Worm (Caenorhabditis elegans) whole organism, young adult: Measurements from ENCODE around the gene T04C12.11.

Experiments
- B0035.1 ChIP-seq: sonication (generic microtip); optimal IDR thresholded peaks from 2 replicates; lab custom pipeline; 2016; ENCODE audit warnings: missing genetic modification characterization, mild to moderate bottlenecking, missing compliant biosample characterization, missing genotype, missing genetic modification reagents
- B0261.1 ChIP-seq: sonication (generic microtip); optimal IDR thresholded peaks from 2 replicates; lab custom pipeline; 2016; ENCODE audit warnings: mild to moderate bottlenecking, missing genetic modification characterization, moderate library complexity, missing compliant biosample characterization
- B0336.3 ChIP-seq: fragments of 200-800 bp; sonication (Bioruptor generic); IDR thresholded peaks from 2 replicates; pipeline ENCODE4 v1.3.6; 2022; ENCODE audit warnings: missing genetic modification characterization, missing compliant biosample characterization
- F10E7.11 ChIP-seq: sonication (generic microtip); optimal IDR thresholded peaks from 2 replicates; lab custom pipeline; 2017; ENCODE audit warnings: mild to moderate bottlenecking, missing genetic modification characterization, moderate library complexity, missing compliant biosample characterization
- F37B4.10 ChIP-seq: fragments of 200-800 bp; sonication (Bioruptor generic); IDR thresholded peaks from 2 replicates; pipeline ENCODE4 v1.3.6; 2022; ENCODE audit warnings: missing genetic modification characterization, missing compliant biosample characterization
- F57C9.4 ChIP-seq: sonication (generic microtip); optimal IDR thresholded peaks from 2 replicates; lab custom pipeline; 2017; ENCODE audit warnings: mild to moderate bottlenecking, missing genetic modification characterization, missing compliant biosample characterization
- K12H6.12 ChIP-seq: fragments of 200-800 bp; sonication (Bioruptor generic); optimal IDR thresholded peaks from 2 replicates; lab custom pipeline; 2018; ENCODE audit warnings: mild to moderate bottlenecking, missing genetic modification characterization, missing compliant biosample characterization
- Y79H2A.3 ChIP-seq: fragments of 200-800 bp; sonication (Bioruptor generic); conservative IDR thresholded peaks from 2 replicates; pipeline ENCODE4 v1.3.6; 2022; ENCODE audit warnings: missing genetic modification reagents, missing genetic modification characterization, missing compliant biosample characterization
- ama-1 ChIP-seq, 3 experiments: fragments of 150-350 bp in 1 of 3; sonication (generic microtip) in 2 of 3; optimal IDR thresholded peaks; 2 replicates each; lab custom pipeline; 2014 to 2018; ENCODE audit warnings: missing biosample characterization in 2 of 3, missing genetic modification characterization in 2 of 3, missing genetic modification reagents in 2 of 3
- aptf-3 ChIP-seq: fragments of 200-800 bp; sonication (Bioruptor generic); IDR thresholded peaks from 2 replicates; pipeline ENCODE4 v1.3.6; 2022; ENCODE audit warnings: missing genetic modification characterization, missing compliant biosample characterization
- attf-3 ChIP-seq: fragments of 200-800 bp; sonication (Bioruptor generic); conservative IDR thresholded peaks from 2 replicates; pipeline ENCODE4 v1.3.6; 2022; ENCODE audit warnings: missing genetic modification reagents, missing genetic modification characterization, missing compliant biosample characterization
- attf-5 ChIP-seq: fragments of 200-800 bp; sonication (Bioruptor generic); optimal IDR thresholded peaks from 2 replicates; lab custom pipeline; 2018; ENCODE audit warnings: mild to moderate bottlenecking, missing genetic modification characterization, missing compliant biosample characterization
- bed-1 ChIP-seq: fragments of 200-800 bp; sonication (Bioruptor generic); IDR thresholded peaks from 2 replicates; pipeline ENCODE4 v1.3.6; 2022; ENCODE audit warnings: missing genetic modification reagents, missing genetic modification characterization, missing compliant biosample characterization
- cebp-2 ChIP-seq: fragments of 200-800 bp; sonication (Bioruptor generic); IDR thresholded peaks from 2 replicates; pipeline ENCODE4 v1.3.6; 2022; ENCODE audit warnings: missing genetic modification characterization, missing compliant biosample characterization
- ceh-100 ChIP-seq: fragments of 200-800 bp; sonication (Bioruptor generic); IDR thresholded peaks from 2 replicates; pipeline ENCODE4 v1.3.6; 2022; ENCODE audit warnings: missing genetic modification reagents, missing genetic modification characterization, missing compliant biosample characterization
- ceh-27 ChIP-seq: fragments of 200-800 bp; sonication (Bioruptor generic); optimal IDR thresholded peaks from 2 replicates; lab custom pipeline; 2018; ENCODE audit warnings: mild to moderate bottlenecking, missing genetic modification characterization, moderate library complexity, missing compliant biosample characterization
- ceh-58 ChIP-seq: fragments of 200-800 bp; sonication (Bioruptor generic); IDR thresholded peaks from 2 replicates; pipeline ENCODE4 v1.3.6; 2022; ENCODE audit warnings: missing genetic modification characterization, missing compliant biosample characterization
- ceh-91 ChIP-seq: fragments of 200-800 bp; sonication (Bioruptor generic); IDR thresholded peaks from 2 replicates; pipeline ENCODE4 v1.3.6; 2022; ENCODE audit warnings: missing genetic modification reagents, missing genetic modification characterization, missing compliant biosample characterization
- die-1 ChIP-seq: sonication (generic microtip); optimal IDR thresholded peaks from 2 replicates; lab custom pipeline; 2016; ENCODE audit warnings: missing genotype, mild to moderate bottlenecking, missing genetic modification characterization, missing compliant biosample characterization
- dpff-1 ChIP-seq: sonication (generic microtip); optimal IDR thresholded peaks from 2 replicates; lab custom pipeline; 2017; ENCODE audit warnings: mild to moderate bottlenecking, missing genetic modification characterization, missing compliant biosample characterization
- dpl-1 ChIP-seq: fragments of 150-350 bp; optimal IDR thresholded peaks from 2 replicates; lab custom pipeline; 2014; ENCODE audit warnings: missing biosample characterization, missing genetic modification reagents, missing genetic modification characterization
- egl-44 ChIP-seq: fragments of 200-800 bp; sonication (Bioruptor generic); IDR thresholded peaks from 2 replicates; pipeline ENCODE4 v1.3.6; 2022; ENCODE audit warnings: missing genetic modification reagents, missing genetic modification characterization, missing compliant biosample characterization
- fkh-3 ChIP-seq: sonication (generic microtip); optimal IDR thresholded peaks from 2 replicates; lab custom pipeline; 2016; ENCODE audit warnings: mild to moderate bottlenecking, missing genetic modification characterization, missing compliant biosample characterization
- gei-17 ChIP-seq: fragments of 200-800 bp; sonication (Bioruptor generic); optimal IDR thresholded peaks from 2 replicates; lab custom pipeline; 2018; ENCODE audit warnings: mild to moderate bottlenecking, missing genetic modification characterization, missing compliant biosample characterization
- hmg-1.2 ChIP-seq: fragments of 200-800 bp; sonication (Bioruptor generic); IDR thresholded peaks from 2 replicates; pipeline ENCODE4 v1.3.6; 2022; ENCODE audit warnings: missing genetic modification reagents, missing genetic modification characterization, missing compliant biosample characterization
- hmg-20 ChIP-seq: fragments of 200-800 bp; sonication (Bioruptor generic); IDR thresholded peaks from 2 replicates; pipeline ENCODE4 v1.3.6; 2022; ENCODE audit warnings: missing genetic modification reagents, missing genetic modification characterization, missing compliant biosample characterization
- hsf-1 ChIP-seq: fragments of 200-800 bp; sonication (Bioruptor generic); IDR thresholded peaks from 2 replicates; pipeline ENCODE4 v1.3.6; 2022; ENCODE audit warnings: missing genetic modification reagents, missing genetic modification characterization, missing compliant biosample characterization
- lag-1 ChIP-seq: fragments of 200-800 bp; sonication (Bioruptor generic); IDR thresholded peaks from 2 replicates; pipeline ENCODE4 v1.3.6; 2022; ENCODE audit warnings: missing genetic modification reagents, missing genetic modification characterization, missing compliant biosample characterization
- let-526 ChIP-seq: fragments of 200-800 bp; sonication (Bioruptor generic); IDR thresholded peaks from 2 replicates; pipeline ENCODE4 v1.3.6; 2022; ENCODE audit warnings: missing genetic modification reagents, missing genetic modification characterization, missing compliant biosample characterization
- lir-1 ChIP-seq: fragments of 200-800 bp; sonication (Bioruptor generic); conservative IDR thresholded peaks from 2 replicates; pipeline ENCODE4 v1.3.6; 2022; ENCODE audit warnings: missing genetic modification reagents, missing genetic modification characterization, missing compliant biosample characterization
- mxl-1 ChIP-seq: sonication (generic microtip); optimal IDR thresholded peaks from 2 replicates; lab custom pipeline; 2016; ENCODE audit warnings: missing genetic modification characterization, missing compliant biosample characterization
- nhr-179 ChIP-seq: sonication (generic microtip); optimal IDR thresholded peaks from 2 replicates; lab custom pipeline; 2016; ENCODE audit warnings: mild to moderate bottlenecking, missing genetic modification characterization, missing compliant biosample characterization
- pbrm-1 ChIP-seq: fragments of 200-800 bp; sonication (Bioruptor generic); IDR thresholded peaks from 2 replicates; pipeline ENCODE4 v1.3.6; 2022; ENCODE audit warnings: missing genetic modification reagents, missing genetic modification characterization, missing compliant biosample characterization
- rcor-1 ChIP-seq: fragments of 200-800 bp; sonication (Bioruptor generic); IDR thresholded peaks from 2 replicates; pipeline ENCODE4 v1.3.6; 2022; ENCODE audit warnings: missing genetic modification reagents, missing genetic modification characterization, missing compliant biosample characterization
- repo-1 ChIP-seq: sonication (generic microtip); optimal IDR thresholded peaks from 2 replicates; lab custom pipeline; 2017; ENCODE audit warnings: mild to moderate bottlenecking, missing genetic modification characterization, missing compliant biosample characterization
- sdz-38 ChIP-seq: sonication (generic microtip); optimal IDR thresholded peaks from 2 replicates; lab custom pipeline; 2016; ENCODE audit warnings: missing genotype, missing genetic modification characterization, missing compliant biosample characterization
- snpc-1.1 ChIP-seq: sonication (generic microtip); optimal IDR thresholded peaks from 2 replicates; lab custom pipeline; 2017; ENCODE audit warnings: missing genetic modification characterization, mild to moderate bottlenecking, missing compliant biosample characterization, antibody characterized with exemption, moderate library complexity, missing genotype, missing genetic modification reagents; ENCODE audit not compliant: insufficient read depth
- snpc-4 ChIP-seq, 5 experiments: fragments of 150-350 bp in 1 of 5; sonication (generic microtip) in 4 of 5; optimal IDR thresholded peaks; 2 replicates each; lab custom pipeline; 2014 to 2018; ENCODE audit warnings: missing genetic modification characterization in 5 of 5, missing biosample characterization in 3 of 5, antibody characterized with exemption in 2 of 5, mild to moderate bottlenecking in 2 of 5, missing compliant biosample characterization in 2 of 5, missing genotype in 2 of 5, moderate library complexity in 2 of 5, missing genetic modification reagents in 1 of 5
- unc-130 ChIP-seq: sonication (generic microtip); optimal IDR thresholded peaks from 2 replicates; lab custom pipeline; 2016; ENCODE audit warnings: missing genetic modification reagents, missing genetic modification characterization, missing compliant biosample characterization
- ztf-18 ChIP-seq: sonication (generic microtip); optimal IDR thresholded peaks from 2 replicates; lab custom pipeline; 2016; ENCODE audit warnings: missing genotype, mild to moderate bottlenecking, missing genetic modification characterization, missing compliant biosample characterization
- ztf-28 ChIP-seq: fragments of 200-800 bp; sonication (Bioruptor generic); IDR thresholded peaks from 2 replicates; pipeline ENCODE4 v1.3.6; 2022; ENCODE audit warnings: missing genetic modification reagents, missing genetic modification characterization, missing compliant biosample characterization
- ztf-3 ChIP-seq: fragments of 200-800 bp; sonication (Bioruptor generic); optimal IDR thresholded peaks from 2 replicates; lab custom pipeline; 2018; ENCODE audit warnings: mild to moderate bottlenecking, missing genetic modification characterization, missing compliant biosample characterization
- ztf-6 ChIP-seq: fragments of 200-800 bp; sonication (Bioruptor generic); IDR thresholded peaks from 2 replicates; pipeline ENCODE4 v1.3.6; 2022; ENCODE audit warnings: missing genetic modification reagents, missing genetic modification characterization, missing compliant biosample characterization

The T04C12.11 gene

ce11 chrV:11069277-11069676, 9.2 kb upstream of the T04C12.11 start, which contains the start of gene T04C12.8 (continued):
- no peak for TF ChIP-seq rcor-1 (GFP tag; lab: Robert Waterston, UW)
- no peak for TF ChIP-seq ceh-100 (GFP tag; lab: Robert Waterston, UW)
- TF ChIP-seq lir-1 (GFP tag; lab: Robert Waterston, UW): no peak
- TF ChIP-seq Y79H2A.3: no peak
- TF ChIP-seq F37B4.10 (GFP tag; lab: Robert Waterston, UW): no peak
- TF ChIP-seq K12H6.12 (tag; lab: Kevin White, UChicago): no peak
- no peak for TF ChIP-seq ztf-18 (tag; lab: Kevin White, UChicago)
- TF ChIP-seq snpc-1.1 (tag; lab: Kevin White, UChicago): no peak
- TF ChIP-seq unc-130 (GFP tag; lab: Kevin White, UChicago): no peak
- TF ChIP-seq attf-3 (GFP tag; lab: Robert Waterston, UW): no peak
- TF ChIP-seq F10E7.11 (tag; lab: Kevin White, UChicago): no peak
- no peak for TF ChIP-seq egl-44 (GFP tag; lab: Robert Waterston, UW)
- no peak for TF ChIP-seq ama-1 (optimal IDR thresholded peaks at IDR 0.05; lab: Kevin White, UChicago)
- TF ChIP-seq ama-1 (GFP tag; optimal IDR thresholded peaks at IDR 0.05; lab: Kevin White, UChicago): no peak
- TF ChIP-seq aptf-3 (GFP tag; lab: Robert Waterston, UW): no peak
- TF ChIP-seq pbrm-1: no peak
- no peak for TF ChIP-seq mxl-1 (tag; lab: Kevin White, UChicago)
- no peak for TF ChIP-seq ztf-28 (GFP tag; lab: Robert Waterston, UW)
- no peak for TF ChIP-seq dpl-1 (GFP tag; lab: Kevin White, UChicago)
- TF ChIP-seq die-1 (tag; lab: Kevin White, UChicago): no peak
- 0 out of 2 replicates have a peak, but pooled peaks have one; percentile 24 for TF ChIP-seq B0336.3 (GFP tag; lab: Robert Waterston, UW)
- TF ChIP-seq ceh-27 (GFP tag; lab: Kevin White, UChicago): no peak
- TF ChIP-seq B0261.1 (tag; lab: Kevin White, UChicago): no peak
- TF ChIP-seq snpc-4 (GFP tag; optimal IDR thresholded peaks at IDR 0.05; lab: Kevin White, UChicago): no peak
- peak in 1 of 4 experiments; percentile 14 for TF ChIP-seq snpc-4 (tag; optimal IDR thresholded peaks at IDR 0.05; lab: Kevin White, UChicago)
- TF ChIP-seq F57C9.4: no peak
- no peak for TF ChIP-seq nhr-179
- TF ChIP-seq dpff-1 (tag; lab: Kevin White, UChicago): no peak
- no peak for TF ChIP-seq ceh-91 (GFP tag; lab: Robert Waterston, UW)
- TF ChIP-seq ceh-58: no peak
- no peak for TF ChIP-seq bed-1 (GFP tag; lab: Robert Waterston, UW)
- no peak for TF ChIP-seq hmg-1.2 (GFP tag; lab: Robert Waterston, UW)
- TF ChIP-seq repo-1 (tag; lab: Kevin White, UChicago): no peak
- TF ChIP-seq cebp-2 (GFP tag; lab: Robert Waterston, UW): no peak
- peak; percentile 25 for TF ChIP-seq attf-5 (GFP tag; lab: Kevin White, UChicago)

ce11 chrV:11065513-11065912, 5.4 kb upstream of the T04C12.11 start, which contains the start of gene nlp-80:
TSS of gene nlp-80 (minus strand) at chrV:11065613.
- no peak for TF ChIP-seq hmg-20 (GFP tag; lab: Robert Waterston, UW)
- no peak for TF ChIP-seq ztf-3 (GFP tag; lab: Kevin White, UChicago)
- no peak for TF ChIP-seq fkh-3 (tag; lab: Kevin White, UChicago)
- no peak for TF ChIP-seq ztf-6
- no peak for TF ChIP-seq die-1 (tag; lab: Kevin White, UChicago)
- TF ChIP-seq lag-1 (GFP tag; lab: Robert Waterston, UW): no peak
- no peak for TF ChIP-seq hsf-1
- no peak for TF ChIP-seq let-526 (GFP tag; lab: Robert Waterston, UW)
- no peak for TF ChIP-seq sdz-38 (tag; lab: Kevin White, UChicago)
- no peak for TF ChIP-seq B0261.1 (tag; lab: Kevin White, UChicago)
- no peak for TF ChIP-seq B0035.1
- no peak for TF ChIP-seq gei-17 (GFP tag; lab: Kevin White, UChicago)
